Worm (Caenorhabditis elegans) whole organism, young adult: ENCODE data around the gene Y73F4A.1.

ENCODE experiments used
- B0261.1 ChIP-seq: sonication (generic microtip); optimal IDR thresholded peaks from 2 replicates; lab custom pipeline; 2016; ENCODE audit warnings: mild to moderate bottlenecking, missing genetic modification characterization, moderate library complexity, missing compliant biosample characterization
- B0336.3 ChIP-seq: fragments of 200-800 bp; sonication (Bioruptor generic); IDR thresholded peaks from 2 replicates; pipeline ENCODE4 v1.3.6; 2022; ENCODE audit warnings: missing genetic modification characterization, missing compliant biosample characterization
- F10E7.11 ChIP-seq: sonication (generic microtip); optimal IDR thresholded peaks from 2 replicates; lab custom pipeline; 2017; ENCODE audit warnings: mild to moderate bottlenecking, missing genetic modification characterization, moderate library complexity, missing compliant biosample characterization
- F23B12.7 ChIP-seq: sonication (generic microtip); optimal IDR thresholded peaks from 2 replicates; lab custom pipeline; 2017; ENCODE audit warnings: missing genetic modification characterization, mild to moderate bottlenecking, missing compliant biosample characterization, antibody characterized with exemption, moderate library complexity; ENCODE audit not compliant: insufficient read depth
- F49E8.2 ChIP-seq: sonication (generic microtip); optimal IDR thresholded peaks from 3 replicates; lab custom pipeline; 2017; ENCODE audit warnings: missing genetic modification characterization, mild to moderate bottlenecking, missing compliant biosample characterization, antibody characterized with exemption, moderate library complexity; ENCODE audit not compliant: insufficient read depth
- F55B11.4 ChIP-seq: sonication (generic microtip); optimal IDR thresholded peaks from 2 replicates; lab custom pipeline; 2016; ENCODE audit warnings: missing compliant biosample characterization, missing genetic modification characterization, borderline replicate concordance; ENCODE audit not compliant: insufficient read depth
- F57A8.1 ChIP-seq: fragments of 200-800 bp; sonication (Bioruptor generic); optimal IDR thresholded peaks from 2 replicates; lab custom pipeline; 2018; ENCODE audit warnings: mild to moderate bottlenecking, missing genetic modification characterization, moderate library complexity, missing compliant biosample characterization
- F57C9.4 ChIP-seq: sonication (generic microtip); optimal IDR thresholded peaks from 2 replicates; lab custom pipeline; 2017; ENCODE audit warnings: mild to moderate bottlenecking, missing genetic modification characterization, missing compliant biosample characterization
- Y56A3A.18 ChIP-seq: fragments of 200-800 bp; sonication (Bioruptor generic); IDR thresholded peaks from 2 replicates; pipeline ENCODE4 v1.3.6; 2022; ENCODE audit warnings: missing genetic modification reagents, missing genetic modification characterization, missing compliant biosample characterization
- akir-1 ChIP-seq: fragments of 200-800 bp; sonication (Bioruptor generic); optimal IDR thresholded peaks from 2 replicates; lab custom pipeline; 2018; ENCODE audit warnings: mild to moderate bottlenecking, missing genetic modification characterization, moderate library complexity, missing compliant biosample characterization
- ama-1 ChIP-seq, 3 experiments: fragments of 150-350 bp in 1 of 3; sonication (generic microtip) in 2 of 3; optimal IDR thresholded peaks; 2 replicates each; lab custom pipeline; 2014 to 2018; ENCODE audit warnings: missing biosample characterization in 2 of 3, missing genetic modification characterization in 2 of 3, missing genetic modification reagents in 2 of 3
- aptf-3 ChIP-seq: fragments of 200-800 bp; sonication (Bioruptor generic); IDR thresholded peaks from 2 replicates; pipeline ENCODE4 v1.3.6; 2022; ENCODE audit warnings: missing genetic modification characterization, missing compliant biosample characterization
- attf-3 ChIP-seq: fragments of 200-800 bp; sonication (Bioruptor generic); conservative IDR thresholded peaks from 2 replicates; pipeline ENCODE4 v1.3.6; 2022; ENCODE audit warnings: missing genetic modification reagents, missing genetic modification characterization, missing compliant biosample characterization
- cebp-1 ChIP-seq, 2 experiments: fragments of 200-800 bp in 1 of 2; sonication (Bioruptor generic) in 1 of 2; sonication (generic microtip) in 1 of 2; IDR thresholded peaks in 1 of 2; optimal IDR thresholded peaks in 1 of 2; 2 replicates each; pipeline versions ENCODE4 v1.3.6 to Lab custom; 2017 to 2022; ENCODE audit warnings: missing compliant biosample characterization in 2 of 2, missing genetic modification characterization in 2 of 2, mild to moderate bottlenecking in 1 of 2, missing genetic modification reagents in 1 of 2, moderate library complexity in 1 of 2
- cebp-2 ChIP-seq: fragments of 200-800 bp; sonication (Bioruptor generic); IDR thresholded peaks from 2 replicates; pipeline ENCODE4 v1.3.6; 2022; ENCODE audit warnings: missing genetic modification characterization, missing compliant biosample characterization
- ceh-40 ChIP-seq: fragments of 200-800 bp; sonication (Bioruptor generic); IDR thresholded peaks from 2 replicates; pipeline ENCODE4 v1.3.6; 2022; ENCODE audit warnings: missing genetic modification characterization, missing compliant biosample characterization
- ceh-58 ChIP-seq: fragments of 200-800 bp; sonication (Bioruptor generic); IDR thresholded peaks from 2 replicates; pipeline ENCODE4 v1.3.6; 2022; ENCODE audit warnings: missing genetic modification characterization, missing compliant biosample characterization
- ceh-79 ChIP-seq: sonication (generic microtip); optimal IDR thresholded peaks from 2 replicates; lab custom pipeline; 2017; ENCODE audit warnings: mild to moderate bottlenecking, missing genetic modification characterization, missing compliant biosample characterization
- dpl-1 ChIP-seq: fragments of 150-350 bp; optimal IDR thresholded peaks from 2 replicates; lab custom pipeline; 2014; ENCODE audit warnings: missing biosample characterization, missing genetic modification reagents, missing genetic modification characterization
- egrh-3 ChIP-seq: fragments of 200-800 bp; sonication (Bioruptor generic); IDR thresholded peaks from 2 replicates; pipeline ENCODE4 v1.3.6; 2022; ENCODE audit warnings: missing genetic modification reagents, missing genetic modification characterization, missing compliant biosample characterization
- ekl-4 ChIP-seq: fragments of 200-800 bp; sonication (Bioruptor generic); IDR thresholded peaks from 2 replicates; pipeline ENCODE4 v1.3.6; 2022; ENCODE audit warnings: missing genetic modification reagents, missing genetic modification characterization, missing compliant biosample characterization
- ets-4 ChIP-seq: fragments of 200-800 bp; sonication (Bioruptor generic); optimal IDR thresholded peaks from 2 replicates; lab custom pipeline; 2018; ENCODE audit warnings: mild to moderate bottlenecking, missing genetic modification characterization, missing compliant biosample characterization
- hlh-26 ChIP-seq: fragments of 200-800 bp; sonication (Bioruptor generic); conservative IDR thresholded peaks from 2 replicates; pipeline ENCODE4 v1.3.6; 2022; ENCODE audit warnings: missing genetic modification reagents, missing genetic modification characterization, missing compliant biosample characterization
- hmg-1.2 ChIP-seq: fragments of 200-800 bp; sonication (Bioruptor generic); IDR thresholded peaks from 2 replicates; pipeline ENCODE4 v1.3.6; 2022; ENCODE audit warnings: missing genetic modification reagents, missing genetic modification characterization, missing compliant biosample characterization
- hrde-1 ChIP-seq: sonication (generic microtip); optimal IDR thresholded peaks from 2 replicates; lab custom pipeline; 2016; ENCODE audit warnings: missing genetic modification characterization, mild to moderate bottlenecking, missing compliant biosample characterization, moderate library complexity, missing genotype, missing genetic modification reagents, borderline replicate concordance
- lag-1 ChIP-seq: fragments of 200-800 bp; sonication (Bioruptor generic); IDR thresholded peaks from 2 replicates; pipeline ENCODE4 v1.3.6; 2022; ENCODE audit warnings: missing genetic modification reagents, missing genetic modification characterization, missing compliant biosample characterization
- let-526 ChIP-seq: fragments of 200-800 bp; sonication (Bioruptor generic); IDR thresholded peaks from 2 replicates; pipeline ENCODE4 v1.3.6; 2022; ENCODE audit warnings: missing genetic modification reagents, missing genetic modification characterization, missing compliant biosample characterization
- let-607 ChIP-seq, 2 experiments: fragments of 200-800 bp in 1 of 2; sonication (Bioruptor generic) in 1 of 2; sonication (generic microtip) in 1 of 2; optimal IDR thresholded peaks; 2 replicates each; lab custom pipeline; 2016 to 2018; ENCODE audit warnings: mild to moderate bottlenecking in 2 of 2, missing compliant biosample characterization in 2 of 2, missing genetic modification characterization in 2 of 2, moderate library complexity in 2 of 2, missing genotype in 1 of 2
- lsl-1 ChIP-seq: fragments of 200-800 bp; sonication (Bioruptor generic); optimal IDR thresholded peaks from 2 replicates; lab custom pipeline; 2018; ENCODE audit warnings: mild to moderate bottlenecking, missing genetic modification characterization, moderate library complexity, missing compliant biosample characterization
- lsy-27 ChIP-seq: sonication (generic microtip); optimal IDR thresholded peaks from 2 replicates; lab custom pipeline; 2017; ENCODE audit warnings: missing genetic modification characterization, mild to moderate bottlenecking, missing compliant biosample characterization, antibody characterized with exemption, missing genotype, borderline replicate concordance; ENCODE audit not compliant: insufficient read depth
- madf-10 ChIP-seq: sonication (generic microtip); optimal IDR thresholded peaks from 2 replicates; lab custom pipeline; 2016; ENCODE audit warnings: mild to moderate bottlenecking, missing genetic modification characterization, missing compliant biosample characterization
- madf-6 ChIP-seq: fragments of 200-800 bp; sonication (Bioruptor generic); IDR thresholded peaks from 2 replicates; pipeline ENCODE4 v1.3.6; 2022; ENCODE audit warnings: missing genetic modification reagents, missing genetic modification characterization, missing compliant biosample characterization
- madf-8 ChIP-seq: fragments of 200-800 bp; sonication (Bioruptor generic); conservative IDR thresholded peaks from 2 replicates; pipeline ENCODE4 v1.3.6; 2022; ENCODE audit warnings: missing genetic modification reagents, missing genetic modification characterization, missing compliant biosample characterization
- mxl-1 ChIP-seq: sonication (generic microtip); optimal IDR thresholded peaks from 2 replicates; lab custom pipeline; 2016; ENCODE audit warnings: missing genetic modification characterization, missing compliant biosample characterization
- nfyb-1 ChIP-seq: fragments of 200-800 bp; sonication (Bioruptor generic); IDR thresholded peaks from 2 replicates; pipeline ENCODE4 v1.3.6; 2022; ENCODE audit warnings: missing genetic modification reagents, missing genetic modification characterization, missing compliant biosample characterization
- nhr-80 ChIP-seq: sonication (generic microtip); optimal IDR thresholded peaks from 2 replicates; lab custom pipeline; 2016; ENCODE audit warnings: missing genetic modification characterization, missing compliant biosample characterization
- nhr-90 ChIP-seq: sonication (generic microtip); optimal IDR thresholded peaks from 2 replicates; lab custom pipeline; 2016; ENCODE audit warnings: missing genotype, mild to moderate bottlenecking, missing genetic modification characterization, missing compliant biosample characterization
- pha-4 ChIP-seq: fragments of 150-350 bp; sonication (generic microtip); optimal IDR thresholded peaks from 2 replicates; lab custom pipeline; 2014; ENCODE audit warnings: missing biosample characterization, missing genetic modification reagents, missing genetic modification characterization
- snpc-4 ChIP-seq, 5 experiments: fragments of 150-350 bp in 1 of 5; sonication (generic microtip) in 4 of 5; optimal IDR thresholded peaks; 2 replicates each; lab custom pipeline; 2014 to 2018; ENCODE audit warnings: missing genetic modification characterization in 5 of 5, missing biosample characterization in 3 of 5, antibody characterized with exemption in 2 of 5, mild to moderate bottlenecking in 2 of 5, missing compliant biosample characterization in 2 of 5, missing genotype in 2 of 5, moderate library complexity in 2 of 5, missing genetic modification reagents in 1 of 5
- sptf-2 ChIP-seq: fragments of 200-800 bp; sonication (Bioruptor generic); optimal IDR thresholded peaks from 2 replicates; lab custom pipeline; 2018; ENCODE audit warnings: mild to moderate bottlenecking, missing genetic modification characterization, missing compliant biosample characterization
- tbx-9 ChIP-seq: sonication (generic microtip); optimal IDR thresholded peaks from 2 replicates; lab custom pipeline; 2016; ENCODE audit warnings: borderline replicate concordance, missing genetic modification characterization, inconsistent platforms, missing compliant biosample characterization
- unc-130 ChIP-seq: sonication (generic microtip); optimal IDR thresholded peaks from 2 replicates; lab custom pipeline; 2016; ENCODE audit warnings: missing genetic modification reagents, missing genetic modification characterization, missing compliant biosample characterization
- xnd-1 ChIP-seq: sonication (generic microtip); optimal IDR thresholded peaks from 2 replicates; lab custom pipeline; 2016; ENCODE audit warnings: missing genotype, missing genetic modification reagents, missing genetic modification characterization, missing compliant biosample characterization
- zfh-2 ChIP-seq: fragments of 200-800 bp; sonication (Bioruptor generic); conservative IDR thresholded peaks from 2 replicates; pipeline ENCODE4 v1.3.6; 2022; ENCODE audit warnings: missing genetic modification reagents, missing genetic modification characterization, missing compliant biosample characterization
- ztf-26 ChIP-seq: sonication (generic microtip); optimal IDR thresholded peaks from 2 replicates; lab custom pipeline; 2017; ENCODE audit warnings: missing genetic modification characterization, missing compliant biosample characterization
- ztf-28 ChIP-seq: fragments of 200-800 bp; sonication (Bioruptor generic); IDR thresholded peaks from 2 replicates; pipeline ENCODE4 v1.3.6; 2022; ENCODE audit warnings: missing genetic modification reagents, missing genetic modification characterization, missing compliant biosample characterization

Gene Y73F4A.1

ce11 chrIV:9074244-9074723 lies 29.1 kb upstream of the Y73F4A.1 start, which contains the start of gene mppb-1 (continued):
- no peak for TF ChIP-seq sptf-2 (GFP tag; lab: Kevin White, UChicago)
- TF ChIP-seq ets-4: no peak
- TF ChIP-seq ceh-40: no peak
- TF ChIP-seq F23B12.7: peak; percentile 46
- no peak for TF ChIP-seq ztf-26 (tag; lab: Kevin White, UChicago)
- TF ChIP-seq pha-4: no peak
- TF ChIP-seq nfyb-1 (GFP tag; lab: Robert Waterston, UW): 0 out of 2 replicates have a peak, but pooled peaks have one; percentile 39
- no peak for TF ChIP-seq xnd-1 (tag; lab: Kevin White, UChicago)
- 0 out of 2 replicates have a peak, but pooled peaks have one; percentile 62 for TF ChIP-seq let-526 (GFP tag; lab: Robert Waterston, UW)
- no peak for TF ChIP-seq hlh-26 (GFP tag; lab: Robert Waterston, UW)
- TF ChIP-seq madf-6: peak; percentile 51; the same call in 1 of the 2 replicates
- no peak for TF ChIP-seq nhr-90 (tag; lab: Kevin White, UChicago)
- peak; percentile 80 for TF ChIP-seq cebp-1 (GFP tag; IDR thresholded peaks at IDR 0.05; lab: Robert Waterston, UW)
- TF ChIP-seq cebp-1 (tag; optimal IDR thresholded peaks at IDR 0.05; lab: Kevin White, UChicago): peak; percentile 89
- TF ChIP-seq F57C9.4 (tag; lab: Kevin White, UChicago): no peak
- no peak for TF ChIP-seq Y56A3A.18 (GFP tag; lab: Robert Waterston, UW)
- TF ChIP-seq F55B11.4 (tag; lab: Kevin White, UChicago): no peak
- TF ChIP-seq lag-1 (GFP tag; lab: Robert Waterston, UW): no peak
- no peak for TF ChIP-seq cebp-2 (GFP tag; lab: Robert Waterston, UW)
- peak; percentile 25; the same call in 1 of the 2 replicates for TF ChIP-seq hmg-1.2 (GFP tag; lab: Robert Waterston, UW)
- no peak for TF ChIP-seq F49E8.2 (tag; lab: Kevin White, UChicago)
- no peak for TF ChIP-seq ceh-58 (GFP tag; lab: Robert Waterston, UW)
- no peak for TF ChIP-seq mxl-1 (tag; lab: Kevin White, UChicago)
- no peak for TF ChIP-seq egrh-3 (GFP tag; lab: Robert Waterston, UW)
- TF ChIP-seq zfh-2 (GFP tag; lab: Robert Waterston, UW): no peak
- no peak for TF ChIP-seq aptf-3 (GFP tag; lab: Robert Waterston, UW)
- no peak for TF ChIP-seq F10E7.11 (tag; lab: Kevin White, UChicago)
- TF ChIP-seq let-607 (tag; optimal IDR thresholded peaks at IDR 0.05; lab: Kevin White, UChicago): peak in 1 of 2 experiments; percentile 59
- TF ChIP-seq ceh-79: no peak
- TF ChIP-seq snpc-4 (GFP tag; optimal IDR thresholded peaks at IDR 0.05; lab: Kevin White, UChicago): peak; percentile 2
- peak; percentile 8 to 52 (median 36) for TF ChIP-seq snpc-4 (tag; optimal IDR thresholded peaks at IDR 0.05; lab: Kevin White, UChicago)
- peak; percentile 52 for TF ChIP-seq lsl-1 (GFP tag; lab: Kevin White, UChicago)
- TF ChIP-seq attf-3 (GFP tag; lab: Robert Waterston, UW): peak; percentile 75
- peak; percentile 51 for TF ChIP-seq ekl-4 (GFP tag; lab: Robert Waterston, UW)
- TF ChIP-seq nhr-80 (tag; lab: Kevin White, UChicago): peak; percentile 1
- no peak for TF ChIP-seq ama-1 (optimal IDR thresholded peaks at IDR 0.05; lab: Kevin White, UChicago)
- TF ChIP-seq ama-1 (GFP tag; optimal IDR thresholded peaks at IDR 0.05; lab: Kevin White, UChicago): no peak
- peak; percentile 92 for TF ChIP-seq unc-130 (GFP tag; lab: Kevin White, UChicago)
- no peak for TF ChIP-seq B0336.3 (GFP tag; lab: Robert Waterston, UW)
- TF ChIP-seq tbx-9 (tag; lab: Kevin White, UChicago): no peak
- no peak for TF ChIP-seq lsy-27
- TF ChIP-seq hrde-1 (tag; lab: Kevin White, UChicago): no peak
- TF ChIP-seq madf-8 (GFP tag; lab: Robert Waterston, UW): peak; percentile 40; the same call in 1 of the 2 replicates
- peak; percentile 82 for TF ChIP-seq dpl-1
- TF ChIP-seq akir-1 (GFP tag; lab: Kevin White, UChicago): peak; percentile 46
- peak; percentile 20 for TF ChIP-seq B0261.1 (tag; lab: Kevin White, UChicago)
- TF ChIP-seq F57A8.1: no peak
- TF ChIP-seq madf-10 (tag; lab: Kevin White, UChicago): peak; percentile 83
- TF ChIP-seq ztf-28 (GFP tag; lab: Robert Waterston, UW): peak; percentile 89
